Worm (Caenorhabditis elegans) whole organism, L2 larva: ENCODE data around the gene F32D8.15.

Experiments
- ama-1 ChIP-seq: fragments of 150-350 bp; optimal IDR thresholded peaks from 2 replicates; lab custom pipeline; 2018; ENCODE audit warnings: inconsistent platforms
- dmd-4 ChIP-seq: sonication (generic microtip); optimal IDR thresholded peaks from 2 replicates; lab custom pipeline; 2017; ENCODE audit warnings: missing biosample characterization, missing genetic modification characterization
- egl-27 ChIP-seq: sonication (generic microtip); optimal IDR thresholded peaks from 3 replicates; lab custom pipeline; 2017; ENCODE audit warnings: missing biosample characterization, missing genetic modification reagents, missing genetic modification characterization
- elt-1 ChIP-seq: fragments of 150-350 bp; optimal IDR thresholded peaks from 2 replicates; lab custom pipeline; 2014; ENCODE audit warnings: missing biosample characterization, missing genetic modification characterization
- lin-39 ChIP-seq: fragments of 150-350 bp; optimal IDR thresholded peaks from 2 replicates; lab custom pipeline; 2014; ENCODE audit warnings: missing biosample characterization, missing genetic modification reagents, missing genetic modification characterization
- mab-5 ChIP-seq: fragments of 150-350 bp; optimal IDR thresholded peaks from 2 replicates; lab custom pipeline; 2014; ENCODE audit warnings: missing biosample characterization, missing genetic modification characterization
- mdl-1 ChIP-seq, 2 experiments: fragments of 150-350 bp in 1 of 2; sonication (generic microtip) in 1 of 2; optimal IDR thresholded peaks; 2 replicates each; lab custom pipeline; 2017; ENCODE audit warnings: missing biosample characterization in 2 of 2, missing genetic modification characterization in 2 of 2
- nhr-25 ChIP-seq: fragments of 150-350 bp; sonication (generic microtip); optimal IDR thresholded peaks from 3 replicates; lab custom pipeline; 2014; ENCODE audit warnings: missing biosample characterization, missing genetic modification characterization
- zag-1 ChIP-seq: fragments of 150-350 bp; optimal IDR thresholded peaks from 2 replicates; lab custom pipeline; 2014; ENCODE audit warnings: missing biosample characterization, missing genetic modification characterization

DNA sequence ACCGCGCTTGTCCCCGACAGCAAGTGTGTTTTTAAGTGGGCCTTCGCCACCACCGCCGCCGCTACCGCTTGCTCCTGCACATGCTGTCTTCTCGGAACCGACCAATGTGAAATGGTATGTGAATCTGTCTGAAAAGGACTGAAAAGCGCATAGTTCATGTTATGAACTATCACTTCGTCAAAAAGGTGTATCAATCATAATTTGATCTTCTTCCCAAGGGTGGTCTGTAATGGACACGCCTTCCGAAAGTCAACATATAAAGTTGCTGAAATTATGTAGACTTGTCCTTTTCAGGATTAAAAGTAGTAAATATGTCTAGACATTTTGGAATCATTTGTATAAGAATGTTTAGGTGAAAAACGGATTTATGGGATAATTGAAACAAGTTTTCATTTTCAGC lies 38.3 kb downstream of the F32D8.15 start, which contains the start of gene zip-9:
- TF ChIP-seq zag-1 (no peak), lin-39 (tag; lab: Kevin White, UChicago) (no peak), egl-27 (tag; lab: Kevin White, UChicago) (no peak), nhr-25 (tag; lab: Kevin White, UChicago) (no peak), ama-1 (lab: Kevin White, UChicago) (no peak), dmd-4 (no peak), mdl-1 (tag; optimal IDR thresholded peaks at IDR 0.05; lab: Kevin White, UChicago) (no peak), mab-5 (tag; lab: Kevin White, UChicago) (no peak), elt-1 (tag; lab: Kevin White, UChicago) (no peak)
